Fruit fly (Drosophila melanogaster): Measurements from ENCODE around the gene CG3226.
A peak's percentile ranks its signal among the peaks of the same experiment; 100 is the strongest.

CG3226 gene

DNA sequence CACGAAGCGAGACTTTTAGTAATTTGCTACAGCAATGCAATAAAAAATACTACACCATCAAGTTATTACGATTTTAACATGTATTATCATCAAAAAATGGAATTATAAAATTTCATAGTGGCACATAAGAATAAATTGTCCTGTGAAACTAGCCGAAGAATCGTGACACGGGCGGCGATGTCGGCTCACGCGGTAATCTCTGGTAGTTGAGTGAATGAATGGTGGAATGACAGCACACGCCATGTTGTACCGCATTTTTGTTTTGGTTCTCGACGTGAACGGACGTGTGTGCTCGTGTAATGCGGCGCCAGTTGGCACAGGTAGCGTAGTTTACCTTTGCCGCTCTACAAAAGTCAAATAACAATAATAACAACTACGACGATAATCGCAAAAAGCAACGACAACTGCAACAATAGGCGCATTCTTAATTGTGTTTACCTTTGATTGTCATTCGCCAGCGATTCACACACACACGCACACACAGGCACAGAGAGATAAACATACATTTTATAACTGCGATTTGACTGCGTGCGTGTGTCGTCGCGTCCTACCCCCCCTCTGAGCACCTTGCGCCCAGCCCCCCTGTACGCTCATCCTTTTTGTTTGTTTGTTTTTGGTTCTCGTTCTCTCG lies 45.3 kb upstream of the CG3226 start, which contains the start of gene CG14441 (continued):
- TF ChIP-seq CG15696 (tag; optimal IDR thresholded peaks at IDR 0.05) (peak; percentile 10), CG2875 (GFP tag; optimal IDR thresholded peaks at IDR 0.05) (no peak), her (GFP tag; optimal IDR thresholded peaks at IDR 0.05) (peak; percentile 40), CG11504 (tag; optimal IDR thresholded peaks at IDR 0.05) (peak; percentile 42), CG15479 (GFP tag; optimal IDR thresholded peaks at IDR 0.05) (peak; percentile 78), tin (GFP tag; optimal IDR thresholded peaks at IDR 0.05) (no peak), Ssrp (tag; optimal IDR thresholded peaks at IDR 0.05) (no peak), Nf-YB (GFP tag; optimal IDR thresholded peaks at IDR 0.05) (peak; percentile 32), mam (GFP tag; optimal IDR thresholded peaks at IDR 0.05) (peak; percentile 37), CG6683 (GFP tag; optimal IDR thresholded peaks at IDR 0.05) (peak; percentile 54), CG3407 (GFP tag; optimal IDR thresholded peaks at IDR 0.05) (no peak), NK7.1 (GFP tag; optimal IDR thresholded peaks at IDR 0.05) (peak; percentile 17), twi (tag; optimal IDR thresholded peaks at IDR 0.05) (peak; percentile 37), HLH4C (GFP tag; IDR thresholded peaks at IDR 0.05; ENCODE audit: partially characterized antibody) (peak; percentile 96), Adf1 (GFP tag; IDR thresholded peaks at IDR 0.05) (peak; percentile 41; the same call in 1 of the 2 replicates), so (GFP tag; IDR thresholded peaks at IDR 0.05) (peak; percentile 57; the same call in 1 of the 3 replicates), Ptx1 (GFP tag; IDR thresholded peaks at IDR 0.05) (no peak), luna (GFP tag; optimal IDR thresholded peaks at IDR 0.05) (peak; percentile 21), sisA (GFP tag; IDR thresholded peaks at IDR 0.05) (no peak), D19A (tag; optimal IDR thresholded peaks at IDR 0.05) (peak; percentile 34), CG17328 (GFP tag; IDR thresholded peaks at IDR 0.05) (no peak), tgo (GFP tag; IDR thresholded peaks at IDR 0.05) (no peak), CG1647 (GFP tag; optimal IDR thresholded peaks at IDR 0.05) (no peak), CG8290 (GFP tag; optimal IDR thresholded peaks at IDR 0.05) (no peak), CG8290 (tag; optimal IDR thresholded peaks at IDR 0.05) (peak; percentile 1 to 55), CG13123 (GFP tag; optimal IDR thresholded peaks at IDR 0.05) (no peak), lmd (GFP tag; IDR thresholded peaks at IDR 0.05) (peak; percentile 27; the same call in 1 of the 2 replicates), eve (GFP tag; optimal IDR thresholded peaks at IDR 0.05) (no peak), CG7786 (GFP tag; optimal IDR thresholded peaks at IDR 0.05) (peak; percentile 30), gsb (GFP tag; IDR thresholded peaks at IDR 0.05) (no peak), CG10267 (tag; optimal IDR thresholded peaks at IDR 0.05) (peak; percentile 42), CG14441 (GFP tag; IDR thresholded peaks at IDR 0.05) (peak; percentile 49; the same call in 1 of the 2 replicates), CG2116 (GFP tag; optimal IDR thresholded peaks at IDR 0.05) (no peak), Mrtf (GFP tag; IDR thresholded peaks at IDR 0.05) (no peak), HLHmδ (GFP tag; optimal IDR thresholded peaks at IDR 0.05) (peak; percentile 42), fru (optimal IDR thresholded peaks at IDR 0.05) (no peak), ftz-f1 (GFP tag; optimal IDR thresholded peaks at IDR 0.05) (no peak), ham (GFP tag; IDR thresholded peaks at IDR 0.05) (no peak), CG7556 (GFP tag; optimal IDR thresholded peaks at IDR 0.05) (peak; percentile 43), CG9876 (GFP tag; optimal IDR thresholded peaks at IDR 0.05) (peak; percentile 19), CG16779 (GFP tag; IDR thresholded peaks at IDR 0.05) (no peak), CG8388 (GFP tag; optimal IDR thresholded peaks at IDR 0.05) (peak; percentile 19), Ravus (GFP tag; IDR thresholded peaks at IDR 0.05) (no peak), pita (GFP tag; optimal IDR thresholded peaks at IDR 0.05) (no peak), Atf3 (GFP tag; optimal IDR thresholded peaks at IDR 0.05) (no peak), CG31388 (GFP tag; optimal IDR thresholded peaks at IDR 0.05) (no peak), Fer1 (GFP tag; optimal IDR thresholded peaks at IDR 0.05) (peak; percentile 86), p53 (GFP tag; optimal IDR thresholded peaks at IDR 0.05) (peak; percentile 93), CG4854 (GFP tag; optimal IDR thresholded peaks at IDR 0.05) (no peak), CG15011 (GFP tag; optimal IDR thresholded peaks at IDR 0.05) (peak; percentile 32), Sox100B (GFP tag; optimal IDR thresholded peaks at IDR 0.05) (peak; percentile 56), Ets97D (GFP tag; optimal IDR thresholded peaks at IDR 0.05) (peak; percentile 6)

All from whole organism, embryonic.